Worm (Caenorhabditis elegans) whole organism, L1 larva: ENCODE measurements around the gene srw-39.

Source experiments
- C04F5.9 ChIP-seq: sonication (generic microtip); optimal IDR thresholded peaks from 2 replicates; lab custom pipeline; 2016; ENCODE audit warnings: missing genetic modification characterization, missing compliant biosample characterization
- C16A3.4 ChIP-seq: fragments of 150-350 bp; optimal IDR thresholded peaks from 2 replicates; lab custom pipeline; 2014; ENCODE audit warnings: missing biosample characterization, missing genetic modification characterization
- Y116A8C.19 ChIP-seq: sonication (generic microtip); optimal IDR thresholded peaks from 2 replicates; lab custom pipeline; 2016; ENCODE audit warnings: missing compliant biosample characterization, missing genetic modification characterization, borderline replicate concordance
- blmp-1 ChIP-seq: fragments of 150-350 bp; optimal IDR thresholded peaks from 2 replicates; lab custom pipeline; 2014; ENCODE audit warnings: missing biosample characterization, missing genetic modification characterization
- ceh-63 ChIP-seq: fragments of 200-800 bp; sonication (Bioruptor generic); optimal IDR thresholded peaks from 2 replicates; lab custom pipeline; 2018; ENCODE audit warnings: mild to moderate bottlenecking, missing genetic modification characterization, missing compliant biosample characterization
- dpl-1 ChIP-seq, 3 experiments: fragments of 150-350 bp in 2 of 3; sonication (generic microtip) in 1 of 3; optimal IDR thresholded peaks; 2 replicates each; lab custom pipeline; 2014 to 2017; ENCODE audit warnings: missing biosample characterization in 3 of 3, missing genetic modification characterization in 3 of 3, missing genetic modification reagents in 3 of 3
- efl-1 ChIP-seq, 4 experiments: fragments of 150-350 bp; optimal IDR thresholded peaks in 3 of 4; peaks in 1 of 4; 1 replicate in 1 of 4; 2 replicates in 3 of 4; lab custom pipeline; 2014; ENCODE audit warnings: missing biosample characterization in 2 of 4, missing genetic modification characterization in 2 of 4, missing genetic modification reagents in 2 of 4
- efl-3 ChIP-seq: fragments of 200-800 bp; sonication (Bioruptor generic); optimal IDR thresholded peaks from 2 replicates; lab custom pipeline; 2018; ENCODE audit warnings: mild to moderate bottlenecking, missing genetic modification characterization, missing compliant biosample characterization
- egl-27 ChIP-seq, 2 experiments: fragments of 150-350 bp in 1 of 2; sonication (generic microtip); optimal IDR thresholded peaks; 3 replicates each; lab custom pipeline; 2017 to 2018; ENCODE audit warnings: missing biosample characterization in 2 of 2, missing genetic modification characterization in 2 of 2, missing genetic modification reagents in 2 of 2
- elt-2 ChIP-seq: sonication (generic microtip); optimal IDR thresholded peaks from 2 replicates; lab custom pipeline; 2016; ENCODE audit warnings: missing genetic modification characterization, mild to moderate bottlenecking, inconsistent platforms, missing compliant biosample characterization, missing genetic modification reagents
- fkh-4 ChIP-seq: sonication (generic microtip); optimal IDR thresholded peaks from 2 replicates; lab custom pipeline; 2016; ENCODE audit warnings: missing compliant biosample characterization, missing genetic modification characterization, borderline replicate concordance
- grh-1 ChIP-seq: fragments of 200-800 bp; sonication (Bioruptor generic); IDR thresholded peaks from 2 replicates; pipeline ENCODE4 v1.3.6; 2022; ENCODE audit warnings: missing genetic modification reagents, missing genetic modification characterization, missing compliant biosample characterization
- hlh-17 ChIP-seq: fragments of 200-800 bp; sonication (Bioruptor generic); optimal IDR thresholded peaks from 2 replicates; lab custom pipeline; 2018; ENCODE audit warnings: missing genetic modification characterization, mild to moderate bottlenecking, missing compliant biosample characterization, moderate library complexity, borderline replicate concordance
- hlh-4 ChIP-seq: sonication (generic microtip); optimal IDR thresholded peaks from 2 replicates; lab custom pipeline; 2016; ENCODE audit warnings: mild to moderate bottlenecking, missing genetic modification characterization, missing compliant biosample characterization
- hpl-2 ChIP-seq: fragments of 150-350 bp; optimal IDR thresholded peaks from 2 replicates; lab custom pipeline; 2014; ENCODE audit warnings: missing biosample characterization, missing genetic modification reagents, missing genetic modification characterization
- lin-35 ChIP-seq, 2 experiments: fragments of 150-350 bp; optimal IDR thresholded peaks; 2 replicates each; lab custom pipeline; 2014; ENCODE audit warnings: missing biosample characterization in 2 of 2, missing genetic modification characterization in 2 of 2, missing genetic modification reagents in 2 of 2
- lin-39 ChIP-seq: fragments of 150-350 bp; optimal IDR thresholded peaks from 2 replicates; lab custom pipeline; 2014; ENCODE audit warnings: missing biosample characterization, missing genetic modification reagents, missing genetic modification characterization
- lir-3 ChIP-seq: sonication (generic microtip); optimal IDR thresholded peaks from 2 replicates; lab custom pipeline; 2016; ENCODE audit warnings: mild to moderate bottlenecking, missing genetic modification characterization, moderate library complexity, missing compliant biosample characterization; ENCODE audit not compliant: poor library complexity
- lsy-2 ChIP-seq, 2 experiments: fragments of 150-350 bp; optimal IDR thresholded peaks; 2 replicates each; lab custom pipeline; 2014; ENCODE audit warnings: missing biosample characterization in 2 of 2, missing genetic modification characterization in 2 of 2
- mab-9 ChIP-seq: fragments of 200-800 bp; sonication (Bioruptor generic); IDR thresholded peaks from 2 replicates; pipeline ENCODE4 v1.3.6; 2022; ENCODE audit warnings: missing genetic modification reagents, missing genetic modification characterization, missing compliant biosample characterization
- mef-2 ChIP-seq: fragments of 150-350 bp; optimal IDR thresholded peaks from 2 replicates; lab custom pipeline; 2014; ENCODE audit warnings: missing biosample characterization, missing genetic modification characterization
- nhr-12 ChIP-seq: sonication (generic microtip); optimal IDR thresholded peaks from 2 replicates; lab custom pipeline; 2017; ENCODE audit warnings: missing biosample characterization, missing genetic modification characterization
- nhr-47 ChIP-seq: sonication (generic microtip); optimal IDR thresholded peaks from 2 replicates; lab custom pipeline; 2016; ENCODE audit warnings: mild to moderate bottlenecking, missing genetic modification characterization, moderate library complexity, missing compliant biosample characterization
- nhr-76 ChIP-seq: sonication (generic microtip); optimal IDR thresholded peaks from 2 replicates; lab custom pipeline; 2017; ENCODE audit warnings: missing biosample characterization, missing genetic modification characterization
- nhr-84 ChIP-seq: sonication (generic microtip); optimal IDR thresholded peaks from 2 replicates; lab custom pipeline; 2017; ENCODE audit warnings: missing biosample characterization, missing genetic modification characterization
- pqm-1 ChIP-seq: sonication (generic microtip); optimal IDR thresholded peaks from 3 replicates; lab custom pipeline; 2017; ENCODE audit warnings: missing biosample characterization, missing genetic modification characterization
- snpc-4 ChIP-seq: fragments of 150-350 bp; optimal IDR thresholded peaks from 2 replicates; lab custom pipeline; 2014; ENCODE audit warnings: missing biosample characterization, missing genetic modification characterization
- sup-37 ChIP-seq: fragments of 200-800 bp; sonication (Bioruptor generic); optimal IDR thresholded peaks from 2 replicates; lab custom pipeline; 2018; ENCODE audit warnings: mild to moderate bottlenecking, missing genetic modification characterization, missing compliant biosample characterization
- tbx-2 ChIP-seq: sonication (generic microtip); optimal IDR thresholded peaks from 2 replicates; lab custom pipeline; 2016; ENCODE audit warnings: missing genetic modification characterization, missing compliant biosample characterization
- tlp-1 ChIP-seq: fragments of 150-350 bp; optimal IDR thresholded peaks from 2 replicates; lab custom pipeline; 2014; ENCODE audit warnings: missing biosample characterization, missing genetic modification characterization
- unc-30 ChIP-seq: sonication (generic microtip); optimal IDR thresholded peaks from 2 replicates; lab custom pipeline; 2017; ENCODE audit warnings: missing biosample characterization, missing genetic modification characterization
- unc-98 ChIP-seq: fragments of 200-800 bp; sonication (Bioruptor generic); IDR thresholded peaks from 2 replicates; pipeline ENCODE4 v1.3.6; 2022; ENCODE audit warnings: missing genetic modification characterization, missing compliant biosample characterization
- ztf-11 ChIP-seq, 2 experiments: sonication (generic microtip); optimal IDR thresholded peaks; 2 replicates each; lab custom pipeline; 2016 to 2017; ENCODE audit warnings: missing genetic modification characterization in 2 of 2, missing biosample characterization in 1 of 2, missing compliant biosample characterization in 1 of 2
- ztf-4 ChIP-seq: fragments of 150-350 bp; optimal IDR thresholded peaks from 2 replicates; lab custom pipeline; 2014; ENCODE audit warnings: missing biosample characterization, missing genetic modification characterization

The srw-39 gene

DNA sequence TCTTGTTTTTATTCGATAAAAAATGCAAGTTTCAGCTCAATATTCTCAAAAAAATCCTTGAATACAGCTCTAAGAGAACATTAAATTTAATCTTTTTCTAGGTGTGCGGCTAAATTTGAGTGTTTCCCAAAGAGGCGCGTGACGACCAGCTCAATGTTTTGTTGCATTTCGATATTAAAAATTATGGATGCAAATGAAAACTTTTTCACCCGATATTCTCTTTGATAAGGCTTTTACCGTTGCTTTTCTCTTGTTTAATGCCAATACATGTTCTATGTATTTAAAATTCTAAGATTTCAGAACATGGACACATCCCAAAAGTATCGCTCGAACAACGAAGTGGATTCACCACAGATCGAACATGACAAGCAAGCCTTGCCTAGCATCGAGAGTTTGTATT, 13.6 kb downstream of the srw-39 start, which contains the start of gene F19B2.6:
TSS of gene F19B2.6 (plus strand) at position 301 of the 400 bp plus-strand sequence.
- no peak for TF ChIP-seq dpl-1 (GFP tag; optimal IDR thresholded peaks at IDR 0.05; lab: Kevin White, UChicago)
- no peak for TF ChIP-seq nhr-47 (tag; lab: Kevin White, UChicago)
- no peak for TF ChIP-seq nhr-76 (tag; lab: Kevin White, UChicago)
- no peak for TF ChIP-seq egl-27 (tag; optimal IDR thresholded peaks at IDR 0.05; lab: Kevin White, UChicago)
- TF ChIP-seq nhr-84 (tag; lab: Kevin White, UChicago), result no peak

DNA sequence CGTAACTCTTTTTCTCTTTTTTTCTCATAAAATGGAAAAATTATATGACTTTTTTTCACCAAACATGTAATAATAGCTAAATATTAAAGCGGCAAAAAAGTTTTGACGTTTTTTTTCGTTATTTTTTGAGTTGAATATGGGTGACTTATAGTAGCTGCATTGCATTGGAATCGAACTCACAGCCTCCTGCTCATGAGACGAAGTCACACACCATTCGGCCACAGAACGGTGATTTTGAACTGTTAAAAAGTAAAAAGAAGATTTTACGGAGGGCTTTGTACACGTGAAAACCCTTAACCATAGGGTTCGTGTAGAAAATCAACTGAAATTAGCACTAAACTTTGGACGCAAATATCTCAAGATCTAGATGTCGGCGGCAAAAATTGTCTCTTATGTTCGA, 20.0 kb downstream of the srw-39 start:
- TF ChIP-seq fkh-4 (no peak), lin-39 (tag; lab: Kevin White, UChicago) (no peak), blmp-1 (no peak), lir-3 (tag; lab: Kevin White, UChicago) (no peak), pqm-1 (tag; lab: Kevin White, UChicago) (no peak), ztf-4 (tag; lab: Kevin White, UChicago) (no peak), Y116A8C.19 (tag; lab: Kevin White, UChicago) (no peak), C16A3.4 (no peak), ceh-63 (no peak), sup-37 (GFP tag; lab: Kevin White, UChicago) (no peak), grh-1 (no peak), nhr-76 (tag; lab: Kevin White, UChicago) (no peak), lsy-2 (tag; optimal IDR thresholded peaks at IDR 0.05; lab: Kevin White, UChicago) (no peak), unc-98 (GFP tag; lab: Robert Waterston, UW) (no peak), C04F5.9 (tag; lab: Kevin White, UChicago) (no peak), hlh-17 (no peak), nhr-12 (no peak)

DNA sequence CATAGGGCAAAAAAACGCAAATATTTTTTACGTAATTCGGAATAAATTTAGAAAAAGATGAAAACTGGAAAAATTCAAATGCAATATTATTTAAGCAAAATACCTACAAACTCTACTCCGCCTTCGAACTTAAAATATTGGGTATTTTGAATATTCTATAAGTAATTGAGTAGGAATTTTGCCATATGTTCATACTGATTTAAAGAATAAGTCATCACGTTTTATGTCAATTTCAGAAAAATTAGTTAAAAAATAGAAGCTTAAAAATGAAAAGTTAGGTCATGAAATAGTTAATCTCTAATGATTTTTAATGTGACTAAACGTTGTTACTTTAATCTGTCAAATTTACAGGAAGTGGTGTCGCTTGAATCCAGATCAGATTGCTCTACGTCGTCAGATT, 20.4 kb downstream of the srw-39 start, which contains the start of gene F19B2.7:
TSS of gene F19B2.7 (plus strand) at position 301 of the 400 bp plus-strand sequence.
- TF ChIP-seq efl-3 (GFP tag; lab: Kevin White, UChicago) (no peak), hpl-2 (GFP tag; lab: Kevin White, UChicago) (no peak), ztf-11 (tag; optimal IDR thresholded peaks at IDR 0.05; lab: Kevin White, UChicago) (no peak), unc-30 (tag; lab: Kevin White, UChicago) (no peak), tlp-1 (tag; lab: Kevin White, UChicago) (no peak), nhr-84 (tag; lab: Kevin White, UChicago) (no peak), Y116A8C.19 (tag; lab: Kevin White, UChicago) (no peak), blmp-1 (no peak), tbx-2 (tag; lab: Kevin White, UChicago) (no peak), mef-2 (tag; lab: Kevin White, UChicago) (no peak)
- TF ChIP-seq, all 84 proteins: peak for 0

DNA sequence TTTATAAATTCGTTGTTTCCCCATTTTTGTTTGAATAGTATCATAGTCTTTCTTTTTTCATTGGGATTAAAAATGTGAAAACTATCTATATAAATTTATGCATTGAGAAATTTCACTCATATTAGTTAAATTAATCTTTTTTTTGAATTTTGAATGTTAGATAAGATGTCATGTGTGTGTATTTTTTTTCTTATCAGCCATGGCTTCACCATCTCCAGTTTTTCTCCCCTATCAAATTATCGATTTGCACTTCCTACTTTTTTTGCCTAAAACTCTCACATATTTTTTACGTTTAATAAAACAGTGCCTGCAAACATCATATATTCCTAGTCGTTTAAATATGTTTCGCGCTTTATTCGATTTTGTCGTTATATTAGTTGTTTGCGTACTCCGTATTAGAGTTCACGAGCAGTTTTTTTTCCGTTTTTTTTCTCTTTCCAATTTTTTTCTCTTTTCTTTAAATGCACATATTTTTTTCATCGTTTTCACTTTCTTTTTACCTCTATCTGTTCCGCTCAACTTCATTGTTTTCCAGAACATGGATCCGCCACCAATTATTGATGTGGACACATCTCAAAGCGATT, 24.1 kb downstream of the srw-39 start, which contains the start of gene Y113G7A.13:
TSS of gene Y113G7A.13 (plus strand) at position 534 of the 584 bp plus-strand sequence.
- TF ChIP-seq C16A3.4 (no peak), efl-1 (optimal IDR thresholded peaks at IDR 0.05; lab: Kevin White, UChicago) (no peak), efl-1 (GFP tag; optimal IDR thresholded peaks at IDR 0.05 in 1 of 2; lab: Kevin White, UChicago) (peak in 1 of 2 experiments; percentile 20), lin-35 (GFP tag; optimal IDR thresholded peaks at IDR 0.05; lab: Kevin White, UChicago) (peak in 1 of 2 experiments; percentile 25), pqm-1 (tag; lab: Kevin White, UChicago) (peak; percentile 67), lin-39 (tag; lab: Kevin White, UChicago) (no peak), elt-2 (tag; lab: Kevin White, UChicago) (peak; percentile 88)
- TF ChIP-seq, all 84 proteins: peak for 4

DNA sequence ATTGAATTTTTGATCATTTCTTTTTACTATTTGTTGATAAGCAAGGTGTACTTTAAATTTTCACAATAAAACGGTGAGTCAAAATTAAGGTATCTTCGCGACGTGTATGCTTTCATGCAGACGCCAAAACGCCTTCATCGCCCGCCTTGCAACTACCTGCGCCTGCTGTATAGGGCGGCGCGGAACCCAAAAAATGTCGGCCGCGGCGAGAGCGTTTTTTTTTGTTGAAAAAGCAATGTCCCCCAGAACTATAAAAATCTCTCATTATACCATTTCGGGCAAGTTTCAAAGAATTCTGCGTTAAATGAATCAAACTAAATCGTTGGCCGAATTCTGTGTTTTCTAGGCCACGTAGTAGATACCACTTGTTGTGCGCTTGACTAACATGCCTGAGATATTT, 28.1 kb downstream of the srw-39 start:
- no peak for TF ChIP-seq lsy-2 (tag; optimal IDR thresholded peaks at IDR 0.05; lab: Kevin White, UChicago)
- no peak for TF ChIP-seq Y116A8C.19 (tag; lab: Kevin White, UChicago)
- TF ChIP-seq mab-9 (GFP tag; lab: Robert Waterston, UW), result no peak
- no peak for TF ChIP-seq pqm-1 (tag; lab: Kevin White, UChicago)
- no peak for TF ChIP-seq blmp-1
- no peak for TF ChIP-seq hlh-4 (tag; lab: Kevin White, UChicago)
- TF ChIP-seq snpc-4, result peak; percentile 7
